Worm (Caenorhabditis elegans): ENCODE results near the gene aman-2.

DNA sequence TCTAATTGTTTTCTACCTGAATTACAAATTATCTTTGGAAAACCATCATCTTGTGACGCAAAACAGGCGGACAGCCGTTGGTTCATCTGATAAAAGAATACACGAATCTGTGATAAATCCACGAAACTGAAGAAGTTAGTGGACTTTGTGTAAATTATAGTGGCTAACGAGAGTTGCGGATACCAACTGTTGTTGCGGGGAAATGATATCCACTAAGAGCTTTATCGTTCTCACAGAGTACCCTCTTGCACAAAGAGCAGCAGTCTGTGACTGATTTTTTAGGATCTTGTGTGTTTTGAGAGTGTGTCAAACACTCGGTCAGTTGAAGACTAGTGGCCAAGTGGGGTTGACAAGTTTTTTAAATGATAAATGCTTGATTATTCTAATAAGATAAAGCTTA is 13.4 kb downstream of the aman-2 start:
- TF ChIP-seq ref-1 (GFP tag; conservative IDR thresholded peaks at IDR 0.05) (no peak), tab-1 (GFP tag; IDR thresholded peaks at IDR 0.05) (no peak)

Data from whole organism, midembryonic.